Worm (Caenorhabditis elegans) whole organism, L3 larva: ENCODE measurements around the gene K07F5.6.

Experiments used
- ZK546.5 ChIP-seq: sonication (generic microtip); optimal IDR thresholded peaks from 2 replicates; lab custom pipeline; 2017; ENCODE audit warnings: missing biosample characterization, missing genetic modification characterization
- ceh-82 ChIP-seq: fragments of 150-350 bp; optimal IDR thresholded peaks from 2 replicates; lab custom pipeline; 2014; ENCODE audit warnings: missing biosample characterization, missing genetic modification characterization
- ceh-9 ChIP-seq: sonication (generic microtip); optimal IDR thresholded peaks from 2 replicates; lab custom pipeline; 2018; ENCODE audit warnings: missing biosample characterization, missing genetic modification characterization
- daf-12 ChIP-seq: fragments of 150-350 bp; optimal IDR thresholded peaks from 2 replicates; lab custom pipeline; 2014; ENCODE audit warnings: missing biosample characterization, missing genetic modification reagents, missing genetic modification characterization
- egl-5 ChIP-seq: fragments of 150-350 bp; optimal IDR thresholded peaks from 2 replicates; lab custom pipeline; 2017; ENCODE audit warnings: missing biosample characterization, missing genetic modification reagents, missing genetic modification characterization, inconsistent platforms
- elt-2 ChIP-seq: sonication (generic microtip); optimal IDR thresholded peaks from 2 replicates; lab custom pipeline; 2016; ENCODE audit warnings: missing genetic modification reagents, mild to moderate bottlenecking, missing genetic modification characterization, missing compliant biosample characterization
- eor-1 ChIP-seq, 2 experiments: fragments of 150-350 bp; optimal IDR thresholded peaks; 2 replicates each; lab custom pipeline; 2014 to 2018; ENCODE audit warnings: missing biosample characterization in 2 of 2, missing genetic modification characterization in 2 of 2
- fos-1 ChIP-seq: fragments of 150-350 bp; optimal IDR thresholded peaks from 2 replicates; lab custom pipeline; 2014; ENCODE audit warnings: missing biosample characterization, missing genetic modification characterization
- hmg-11 ChIP-seq: sonication (generic microtip); optimal IDR thresholded peaks from 2 replicates; lab custom pipeline; 2016; ENCODE audit warnings: missing genetic modification characterization, missing compliant biosample characterization
- jun-1 ChIP-seq: fragments of 150-350 bp; optimal IDR thresholded peaks from 2 replicates; lab custom pipeline; 2014; ENCODE audit warnings: missing biosample characterization, missing genetic modification reagents, missing genetic modification characterization
- lin-39 ChIP-seq: fragments of 150-350 bp; optimal IDR thresholded peaks from 2 replicates; lab custom pipeline; 2018; ENCODE audit warnings: missing biosample characterization, missing genetic modification reagents, missing genetic modification characterization
- lsy-12 ChIP-seq: sonication (generic microtip); optimal IDR thresholded peaks from 2 replicates; lab custom pipeline; 2016; ENCODE audit warnings: mild to moderate bottlenecking, missing genetic modification characterization, missing compliant biosample characterization
- mml-1 ChIP-seq: fragments of 150-350 bp; sonication (generic microtip); optimal IDR thresholded peaks from 3 replicates; lab custom pipeline; 2014; ENCODE audit warnings: missing biosample characterization, missing genetic modification characterization
- nfya-1 ChIP-seq: sonication (generic microtip); optimal IDR thresholded peaks from 2 replicates; lab custom pipeline; 2017; ENCODE audit warnings: missing genetic modification characterization, mild to moderate bottlenecking, missing compliant biosample characterization, antibody characterized with exemption, moderate library complexity; ENCODE audit not compliant: insufficient read depth
- nhr-12 ChIP-seq: fragments of 150-350 bp; optimal IDR thresholded peaks from 2 replicates; lab custom pipeline; 2014; ENCODE audit warnings: missing biosample characterization, missing genetic modification characterization
- nhr-23 ChIP-seq: fragments of 150-350 bp; optimal IDR thresholded peaks from 2 replicates; lab custom pipeline; 2014; ENCODE audit warnings: missing biosample characterization, missing genetic modification reagents, missing genetic modification characterization
- nhr-237 ChIP-seq: fragments of 150-350 bp; optimal IDR thresholded peaks from 2 replicates; lab custom pipeline; 2014; ENCODE audit warnings: missing biosample characterization, missing genetic modification characterization
- nhr-25 ChIP-seq: sonication (generic microtip); optimal IDR thresholded peaks from 2 replicates; lab custom pipeline; 2017; ENCODE audit warnings: missing biosample characterization, missing genetic modification characterization
- nhr-43 ChIP-seq: sonication (generic microtip); optimal IDR thresholded peaks from 2 replicates; lab custom pipeline; 2016; ENCODE audit warnings: mild to moderate bottlenecking, missing genetic modification characterization, missing compliant biosample characterization; ENCODE audit not compliant: poor library complexity, severe bottlenecking
- nhr-67 ChIP-seq: fragments of 150-350 bp; optimal IDR thresholded peaks from 2 replicates; lab custom pipeline; 2014; ENCODE audit warnings: missing biosample characterization, missing genetic modification characterization
- nhr-77 ChIP-seq: fragments of 150-350 bp; optimal IDR thresholded peaks from 2 replicates; lab custom pipeline; 2014; ENCODE audit warnings: missing biosample characterization, missing genetic modification characterization
- pha-4 ChIP-seq: fragments of 150-350 bp; optimal IDR thresholded peaks from 2 replicates; lab custom pipeline; 2014; ENCODE audit warnings: missing biosample characterization, missing genetic modification reagents, missing genetic modification characterization
- pqm-1 ChIP-seq: fragments of 150-350 bp; optimal IDR thresholded peaks from 2 replicates; lab custom pipeline; 2017; ENCODE audit warnings: missing biosample characterization, missing genetic modification characterization, inconsistent platforms
- skn-1 ChIP-seq: fragments of 150-350 bp; optimal IDR thresholded peaks from 2 replicates; lab custom pipeline; 2014; ENCODE audit warnings: missing biosample characterization, missing genetic modification characterization
- tbx-2 ChIP-seq: sonication (generic microtip); optimal IDR thresholded peaks from 2 replicates; lab custom pipeline; 2016; ENCODE audit warnings: mild to moderate bottlenecking, missing genetic modification characterization, missing compliant biosample characterization
- unc-39 ChIP-seq: sonication (generic microtip); optimal IDR thresholded peaks from 4 replicates; lab custom pipeline; 2017; ENCODE audit warnings: missing biosample characterization, missing genetic modification characterization
- unc-62 ChIP-seq: fragments of 150-350 bp; sonication (generic microtip); optimal IDR thresholded peaks from 4 replicates; lab custom pipeline; 2014; ENCODE audit warnings: missing biosample characterization, missing genetic modification reagents, missing genetic modification characterization
- zag-1 ChIP-seq: fragments of 150-350 bp; optimal IDR thresholded peaks from 2 replicates; lab custom pipeline; 2014; ENCODE audit warnings: missing biosample characterization, missing genetic modification characterization
- ztf-11 ChIP-seq: fragments of 150-350 bp; optimal IDR thresholded peaks from 2 replicates; lab custom pipeline; 2014; ENCODE audit warnings: missing biosample characterization, missing genetic modification characterization
- ztf-4 ChIP-seq: fragments of 150-350 bp; optimal IDR thresholded peaks from 2 replicates; lab custom pipeline; 2014; ENCODE audit warnings: missing biosample characterization, missing genetic modification characterization

The K07F5.6 gene

ce11 chrIV:9855712-9856111 lies 9.2 kb upstream of the K07F5.6 start, which contains the start of gene K07F5.12:
Gene K07F5.12, plus strand, starts transcription at chrIV:9856012.
- no peak for TF ChIP-seq hmg-11

- TF ChIP-seq ztf-4 (tag; lab: Kevin White, UChicago): no peak
- peak; percentile 73 for TF ChIP-seq pha-4
- TF ChIP-seq elt-2 (tag; lab: Kevin White, UChicago): peak; percentile 64
- peak; percentile 39 for TF ChIP-seq pqm-1 (tag; lab: Kevin White, UChicago)
- TF ChIP-seq mml-1: no peak
- no peak for TF ChIP-seq nhr-77 (tag; lab: Kevin White, UChicago)
Measured at ce11 chrIV:9854952-9855351, 8.5 kb upstream of the K07F5.6 start.

ce11 chrIV:9852818-9853466 lies 6.5 kb upstream of the K07F5.6 start:
- no peak for TF ChIP-seq unc-62
- no peak for TF ChIP-seq zag-1 (tag; lab: Kevin White, UChicago)

- no peak for TF ChIP-seq daf-12 (tag; lab: Kevin White, UChicago)
- no peak for TF ChIP-seq nhr-12
- TF ChIP-seq tbx-2 (tag; lab: Kevin White, UChicago): no peak
- TF ChIP-seq pqm-1 (tag; lab: Kevin White, UChicago): no peak
- TF ChIP-seq nfya-1 (tag; lab: Kevin White, UChicago): no peak
- TF ChIP-seq nhr-23 (tag; lab: Kevin White, UChicago): no peak
- TF ChIP-seq ceh-82 (tag; lab: Kevin White, UChicago): no peak
- TF ChIP-seq ceh-9: no peak
- TF ChIP-seq nhr-25 (tag; lab: Kevin White, UChicago): no peak
- TF ChIP-seq jun-1: no peak
- no peak for TF ChIP-seq nhr-237 (tag; lab: Kevin White, UChicago)
- no peak for TF ChIP-seq ZK546.5
- TF ChIP-seq ztf-11 (tag; lab: Kevin White, UChicago): no peak
- no peak for TF ChIP-seq skn-1
- TF ChIP-seq unc-39 (tag; lab: Kevin White, UChicago): no peak
- TF ChIP-seq, all 47 proteins: peak for 0
Measured at ce11 chrIV:9852250-9852649, 5.8 kb upstream of the K07F5.6 start, which contains the start of gene ssq-1. Gene ssq-1, plus strand, starts transcription at chrIV:9852550.

- TF ChIP-seq mml-1 (no peak), ceh-82 (tag; lab: Kevin White, UChicago) (no peak), nhr-43 (tag; lab: Kevin White, UChicago) (no peak), nhr-237 (tag; lab: Kevin White, UChicago) (no peak), pha-4 (no peak), nhr-77 (tag; lab: Kevin White, UChicago) (no peak), nhr-67 (tag; lab: Kevin White, UChicago) (no peak), eor-1 (tag; optimal IDR thresholded peaks at IDR 0.05; lab: Kevin White, UChicago) (no peak), zag-1 (tag; lab: Kevin White, UChicago) (no peak), lin-39 (tag; lab: Kevin White, UChicago) (no peak), ztf-4 (tag; lab: Kevin White, UChicago) (no peak)
Measured at ce11 chrIV:9850931-9851330, 4.5 kb upstream of the K07F5.6 start, which contains the start of gene ssp-10. Gene ssp-10, minus strand, starts transcription at chrIV:9851031.

- TF ChIP-seq egl-5 (tag; lab: Kevin White, UChicago) (no peak), zag-1 (tag; lab: Kevin White, UChicago) (no peak), lsy-12 (tag; lab: Kevin White, UChicago) (no peak), fos-1 (tag; lab: Kevin White, UChicago) (no peak)
Measured at ce11 chrIV:9849624-9850023, 3.1 kb upstream of the K07F5.6 start, which contains the start of gene K07F5.8. Gene K07F5.8, minus strand, starts transcription at chrIV:9849724.
